Worm (Caenorhabditis elegans) whole organism, mixed stage, embryonic: Measurements from ENCODE around the gene fbxb-65.

Source experiments
- M03D4.4 ChIP-seq: sonication (generic microtip); optimal IDR thresholded peaks from 2 replicates; lab custom pipeline; 2017; ENCODE audit warnings: mild to moderate bottlenecking, missing genetic modification characterization, missing compliant biosample characterization
- ces-1 ChIP-seq: fragments of 150-350 bp; optimal IDR thresholded peaks from 2 replicates; lab custom pipeline; 2014; ENCODE audit warnings: missing biosample characterization, missing genetic modification reagents, missing genetic modification characterization
- elt-3 ChIP-seq: fragments of 150-350 bp; optimal IDR thresholded peaks from 2 replicates; lab custom pipeline; 2014; ENCODE audit warnings: missing biosample characterization, missing genetic modification characterization
- flh-1 ChIP-seq: fragments of 200-800 bp; sonication (Bioruptor generic); optimal IDR thresholded peaks from 2 replicates; lab custom pipeline; 2018; ENCODE audit warnings: mild to moderate bottlenecking, missing genetic modification characterization, moderate library complexity, missing compliant biosample characterization
- hlh-1 ChIP-seq: fragments of 150-350 bp; optimal IDR thresholded peaks from 2 replicates; lab custom pipeline; 2014; ENCODE audit warnings: missing biosample characterization, missing genetic modification reagents, missing genetic modification characterization
- lsy-2 ChIP-seq: fragments of 150-350 bp; optimal IDR thresholded peaks from 2 replicates; lab custom pipeline; 2014; ENCODE audit warnings: missing biosample characterization, missing genetic modification characterization
- mab-5 ChIP-seq: fragments of 150-350 bp; optimal IDR thresholded peaks from 2 replicates; lab custom pipeline; 2014; ENCODE audit warnings: missing biosample characterization, missing genetic modification characterization
- mls-2 ChIP-seq: sonication (generic microtip); optimal IDR thresholded peaks from 2 replicates; lab custom pipeline; 2016; ENCODE audit warnings: mild to moderate bottlenecking, missing genetic modification characterization, moderate library complexity, missing compliant biosample characterization
- nhr-12 ChIP-seq: fragments of 150-350 bp; optimal IDR thresholded peaks from 2 replicates; lab custom pipeline; 2014; ENCODE audit warnings: missing biosample characterization, missing genetic modification characterization
- nhr-237 ChIP-seq: fragments of 150-350 bp; optimal IDR thresholded peaks from 2 replicates; lab custom pipeline; 2014; ENCODE audit warnings: missing biosample characterization, missing genetic modification characterization
- sptf-1 ChIP-seq: sonication (generic microtip); optimal IDR thresholded peaks from 2 replicates; lab custom pipeline; 2017; ENCODE audit warnings: mild to moderate bottlenecking, missing genetic modification characterization, moderate library complexity, missing compliant biosample characterization
- unc-39 ChIP-seq: fragments of 150-350 bp; optimal IDR thresholded peaks from 2 replicates; lab custom pipeline; 2014; ENCODE audit warnings: missing biosample characterization, missing genetic modification characterization
- unc-62 ChIP-seq: fragments of 150-350 bp; optimal IDR thresholded peaks from 2 replicates; lab custom pipeline; 2014; ENCODE audit warnings: missing biosample characterization, missing genetic modification reagents, missing genetic modification characterization
- ztf-11 ChIP-seq: fragments of 150-350 bp; optimal IDR thresholded peaks from 2 replicates; lab custom pipeline; 2014; ENCODE audit warnings: missing biosample characterization, missing genetic modification characterization

DNA sequence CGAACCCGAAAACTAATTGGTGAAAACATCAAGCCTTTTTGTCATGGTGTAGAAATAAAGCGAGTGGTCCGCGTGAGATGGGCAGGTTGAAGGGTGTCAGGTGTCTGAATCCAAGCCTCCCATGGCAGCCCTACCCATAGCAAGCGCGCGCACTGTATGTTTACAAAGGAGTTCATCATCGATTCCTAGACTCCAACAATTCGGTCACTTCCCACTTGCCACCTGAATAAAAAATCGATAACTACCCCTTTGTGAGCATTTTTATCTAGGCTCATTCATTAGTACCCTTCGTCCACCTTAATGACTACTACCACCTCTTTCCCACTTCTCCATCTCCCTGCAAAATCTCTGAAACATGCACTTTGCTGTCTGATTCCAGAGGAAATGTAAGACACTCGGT lies 16.4 kb upstream of the fbxb-65 start, which contains the start of gene fbxb-64:
- no peak for TF ChIP-seq mab-5 (tag; lab: Kevin White, UChicago)
- TF ChIP-seq elt-3 (tag; lab: Kevin White, UChicago): no peak
- no peak for TF ChIP-seq hlh-1 (tag; lab: Kevin White, UChicago)
- no peak for TF ChIP-seq ces-1 (GFP tag; lab: Kevin White, UChicago)
- TF ChIP-seq lsy-2 (tag; lab: Kevin White, UChicago): no peak
- TF ChIP-seq sptf-1: no peak
- no peak for TF ChIP-seq M03D4.4 (tag; lab: Kevin White, UChicago)
- TF ChIP-seq unc-62 (GFP tag; lab: Kevin White, UChicago): no peak
- no peak for TF ChIP-seq ztf-11
- TF ChIP-seq unc-39 (tag; lab: Kevin White, UChicago): no peak
- TF ChIP-seq nhr-237 (tag; lab: Kevin White, UChicago): no peak
- TF ChIP-seq nhr-12 (tag; lab: Kevin White, UChicago): no peak
- TF ChIP-seq flh-1 (GFP tag; lab: Kevin White, UChicago): no peak
- TF ChIP-seq mls-2 (tag; lab: Kevin White, UChicago): no peak
